Worm (Caenorhabditis elegans) whole organism, late embryonic: Measurements from ENCODE around the gene zig-10.

Experiments used
- Y22D7AL.16 ChIP-seq: sonication (generic microtip); optimal IDR thresholded peaks from 2 replicates; lab custom pipeline; 2016; ENCODE audit warnings: missing genetic modification characterization, missing compliant biosample characterization
- ama-1 ChIP-seq: fragments of 150-350 bp; optimal IDR thresholded peaks from 2 replicates; lab custom pipeline; 2014
- ceh-14 ChIP-seq: sonication (generic microtip); optimal IDR thresholded peaks from 2 replicates; lab custom pipeline; 2016; ENCODE audit warnings: missing genotype, missing genetic modification characterization, missing compliant biosample characterization
- ceh-18 ChIP-seq: sonication (generic microtip); optimal IDR thresholded peaks from 2 replicates; lab custom pipeline; 2016; ENCODE audit warnings: missing genetic modification characterization, missing compliant biosample characterization
- ceh-19 ChIP-seq: fragments of 200-800 bp; sonication (Bioruptor generic); optimal IDR thresholded peaks from 2 replicates; lab custom pipeline; 2018; ENCODE audit warnings: mild to moderate bottlenecking, missing genetic modification characterization, missing compliant biosample characterization
- ceh-2 ChIP-seq: sonication (generic microtip); optimal IDR thresholded peaks from 2 replicates; lab custom pipeline; 2016; ENCODE audit warnings: missing genotype, missing genetic modification characterization, missing compliant biosample characterization
- ceh-22 ChIP-seq: sonication (generic microtip); optimal IDR thresholded peaks from 2 replicates; lab custom pipeline; 2017; ENCODE audit warnings: missing biosample characterization, missing genetic modification characterization
- ceh-24 ChIP-seq: sonication (generic microtip); optimal IDR thresholded peaks from 2 replicates; lab custom pipeline; 2016; ENCODE audit warnings: mild to moderate bottlenecking, missing genetic modification characterization, missing compliant biosample characterization
- ceh-30 ChIP-seq: fragments of 150-350 bp; optimal IDR thresholded peaks from 2 replicates; lab custom pipeline; 2014; ENCODE audit warnings: missing biosample characterization, missing genetic modification characterization
- ceh-31 ChIP-seq: sonication (generic microtip); optimal IDR thresholded peaks from 2 replicates; lab custom pipeline; 2016; ENCODE audit warnings: missing genetic modification characterization, missing compliant biosample characterization
- ceh-34 ChIP-seq: sonication (generic microtip); optimal IDR thresholded peaks from 2 replicates; lab custom pipeline; 2016; ENCODE audit warnings: mild to moderate bottlenecking, missing genetic modification characterization, missing compliant biosample characterization
- ceh-48 ChIP-seq: sonication (generic microtip); optimal IDR thresholded peaks from 2 replicates; lab custom pipeline; 2016; ENCODE audit warnings: missing genetic modification characterization, inconsistent platforms, missing compliant biosample characterization
- ceh-6 ChIP-seq: fragments of 200-800 bp; sonication (Bioruptor generic); optimal IDR thresholded peaks from 2 replicates; lab custom pipeline; 2018; ENCODE audit warnings: mild to moderate bottlenecking, missing genetic modification characterization, missing compliant biosample characterization
- dmd-4 ChIP-seq: sonication (generic microtip); optimal IDR thresholded peaks from 2 replicates; lab custom pipeline; 2016; ENCODE audit warnings: borderline replicate concordance, missing genetic modification characterization, missing compliant biosample characterization
- dve-1 ChIP-seq: sonication (generic microtip); optimal IDR thresholded peaks from 2 replicates; lab custom pipeline; 2017; ENCODE audit warnings: antibody characterized with exemption, mild to moderate bottlenecking, missing genetic modification characterization, missing compliant biosample characterization
- elt-4 ChIP-seq: sonication (generic microtip); optimal IDR thresholded peaks from 2 replicates; lab custom pipeline; 2016; ENCODE audit warnings: missing genetic modification characterization, missing compliant biosample characterization
- ets-4 ChIP-seq: sonication (generic microtip); optimal IDR thresholded peaks from 2 replicates; lab custom pipeline; 2016; ENCODE audit warnings: missing genetic modification characterization, missing compliant biosample characterization
- eyg-1 ChIP-seq: sonication (generic microtip); optimal IDR thresholded peaks from 2 replicates; lab custom pipeline; 2016; ENCODE audit warnings: missing genotype, missing genetic modification characterization, missing compliant biosample characterization
- fax-1 ChIP-seq: sonication (generic microtip); optimal IDR thresholded peaks from 2 replicates; lab custom pipeline; 2016; ENCODE audit warnings: missing genotype, missing genetic modification characterization, missing compliant biosample characterization
- fkh-6 ChIP-seq: sonication (generic microtip); optimal IDR thresholded peaks from 2 replicates; lab custom pipeline; 2016; ENCODE audit warnings: missing genetic modification characterization, missing compliant biosample characterization
- hlh-13 ChIP-seq: fragments of 200-800 bp; sonication (Bioruptor generic); optimal IDR thresholded peaks from 2 replicates; lab custom pipeline; 2018; ENCODE audit warnings: mild to moderate bottlenecking, missing genetic modification characterization, missing compliant biosample characterization
- hlh-15 ChIP-seq: sonication (generic microtip); optimal IDR thresholded peaks from 2 replicates; lab custom pipeline; 2016; ENCODE audit warnings: missing genetic modification characterization, missing compliant biosample characterization
- hlh-30 ChIP-seq: sonication (generic microtip); optimal IDR thresholded peaks from 2 replicates; lab custom pipeline; 2017; ENCODE audit warnings: antibody characterized with exemption, missing genetic modification characterization, missing compliant biosample characterization; ENCODE audit not compliant: insufficient read depth
- hlh-8 ChIP-seq: sonication (generic microtip); optimal IDR thresholded peaks from 2 replicates; lab custom pipeline; 2016; ENCODE audit warnings: missing genotype, missing genetic modification characterization, missing compliant biosample characterization
- lim-6 ChIP-seq: sonication (generic microtip); optimal IDR thresholded peaks from 2 replicates; lab custom pipeline; 2016; ENCODE audit warnings: missing genetic modification characterization, missing compliant biosample characterization
- madf-2 ChIP-seq: sonication (generic microtip); optimal IDR thresholded peaks from 2 replicates; lab custom pipeline; 2017; ENCODE audit warnings: missing genetic modification characterization, missing compliant biosample characterization
- mec-3 ChIP-seq: sonication (generic microtip); optimal IDR thresholded peaks from 2 replicates; lab custom pipeline; 2016; ENCODE audit warnings: borderline replicate concordance, missing genetic modification characterization, missing compliant biosample characterization
- nfya-1 ChIP-seq: sonication (generic microtip); optimal IDR thresholded peaks from 2 replicates; lab custom pipeline; 2017; ENCODE audit warnings: missing genetic modification characterization, mild to moderate bottlenecking, missing compliant biosample characterization, antibody characterized with exemption, moderate library complexity
- nhr-11 ChIP-seq: fragments of 150-350 bp; optimal IDR thresholded peaks from 2 replicates; lab custom pipeline; 2014; ENCODE audit warnings: missing biosample characterization, missing genetic modification characterization
- pha-2 ChIP-seq: sonication (generic microtip); optimal IDR thresholded peaks from 2 replicates; lab custom pipeline; 2017; ENCODE audit warnings: mild to moderate bottlenecking, missing genetic modification characterization, missing compliant biosample characterization
- pha-4 ChIP-seq: fragments of 150-350 bp; optimal IDR thresholded peaks from 2 replicates; lab custom pipeline; 2018; ENCODE audit warnings: missing biosample characterization, missing genetic modification reagents, missing genetic modification characterization
- ref-2 ChIP-seq: sonication (generic microtip); optimal IDR thresholded peaks from 2 replicates; lab custom pipeline; 2016; ENCODE audit warnings: missing genetic modification characterization, missing compliant biosample characterization
- rnt-1 ChIP-seq: sonication (generic microtip); optimal IDR thresholded peaks from 2 replicates; lab custom pipeline; 2016; ENCODE audit warnings: missing genetic modification characterization, missing compliant biosample characterization
- sdc-2 ChIP-seq: sonication (generic microtip); optimal IDR thresholded peaks from 2 replicates; lab custom pipeline; 2016; ENCODE audit warnings: missing genotype, missing genetic modification characterization, missing compliant biosample characterization
- sox-4 ChIP-seq: sonication (generic microtip); optimal IDR thresholded peaks from 2 replicates; lab custom pipeline; 2017; ENCODE audit warnings: mild to moderate bottlenecking, missing genetic modification characterization, inconsistent platforms, missing compliant biosample characterization
- tbx-2 ChIP-seq: sonication (generic microtip); optimal IDR thresholded peaks from 2 replicates; lab custom pipeline; 2016; ENCODE audit warnings: missing genetic modification characterization, missing compliant biosample characterization
- unc-42 ChIP-seq: sonication (generic microtip); optimal IDR thresholded peaks from 2 replicates; lab custom pipeline; 2016; ENCODE audit warnings: missing genotype, missing genetic modification characterization, missing compliant biosample characterization
- unc-55 ChIP-seq: sonication (generic microtip); optimal IDR thresholded peaks from 2 replicates; lab custom pipeline; 2017; ENCODE audit warnings: missing biosample characterization, missing genetic modification reagents, missing genetic modification characterization
- zip-5 ChIP-seq: sonication (generic microtip); optimal IDR thresholded peaks from 2 replicates; lab custom pipeline; 2016; ENCODE audit warnings: missing genetic modification characterization, missing compliant biosample characterization
- ztf-16 ChIP-seq: sonication (generic microtip); optimal IDR thresholded peaks from 2 replicates; lab custom pipeline; 2017; ENCODE audit warnings: missing genetic modification characterization, missing compliant biosample characterization

Gene zig-10

DNA sequence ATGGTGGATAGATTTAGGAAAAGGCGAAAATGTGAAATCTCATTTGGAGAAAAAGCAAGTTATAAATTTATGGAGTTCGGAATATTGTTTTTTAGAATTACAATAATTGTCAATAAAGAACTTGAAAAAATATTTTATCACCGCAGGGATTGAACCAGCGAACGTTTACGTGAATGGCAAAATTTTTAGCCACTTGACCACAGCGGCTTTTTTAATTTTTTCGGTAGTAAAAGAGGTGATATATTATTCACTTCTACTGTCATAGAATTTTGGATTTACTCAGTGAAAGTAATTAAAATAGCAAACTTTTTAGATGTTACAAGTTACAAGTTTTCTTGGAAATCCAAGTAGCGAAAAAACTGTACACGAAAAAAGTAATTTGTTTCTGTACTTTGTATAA, 40.3 kb upstream of the zig-10 start:
- TF ChIP-seq fkh-6 (tag; lab: Kevin White, UChicago) (no peak), ref-2 (no peak), Y22D7AL.16 (no peak), ceh-2 (tag; lab: Kevin White, UChicago) (no peak)

- TF ChIP-seq sdc-2 (tag; lab: Kevin White, UChicago), result no peak
Measured at ce11 chrII:6358905-6359304, 39.6 kb upstream of the zig-10 start, which contains the start of gene C32D5.12. TSS of gene C32D5.12 (minus strand) at chrII:6359005.

DNA sequence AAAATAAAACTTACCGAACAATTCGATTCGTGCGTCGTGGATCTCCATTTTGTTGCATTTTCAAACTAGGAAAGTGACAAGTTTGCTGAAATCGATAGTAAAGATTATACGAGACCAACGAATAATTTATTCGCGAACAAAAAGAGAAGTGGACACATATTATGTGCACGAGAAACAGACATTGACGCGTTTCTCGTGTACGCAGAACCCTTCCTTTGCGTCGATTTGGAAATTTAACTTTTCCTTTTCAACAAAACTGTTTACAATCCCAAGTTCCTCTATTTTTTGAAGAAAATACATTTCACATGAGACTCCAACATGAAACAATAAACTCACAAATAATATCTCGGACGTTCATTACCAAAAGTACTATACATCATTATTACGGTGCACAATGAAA, 37.7 kb upstream of the zig-10 start, which contains the start of gene K10B2.4:
TSS of gene K10B2.4 (minus strand) at position 138 of the 400 bp plus-strand sequence.
- TF ChIP-seq hlh-8 (tag; lab: Kevin White, UChicago), result no peak
- TF ChIP-seq ceh-34, result no peak
- TF ChIP-seq ceh-6 (GFP tag; lab: Kevin White, UChicago), result peak; percentile 29
- no peak for TF ChIP-seq ceh-19 (GFP tag; lab: Kevin White, UChicago)
- TF ChIP-seq ceh-31 (tag; lab: Kevin White, UChicago), result peak; percentile 30
- no peak for TF ChIP-seq dmd-4 (tag; lab: Kevin White, UChicago)
- peak; percentile 32 for TF ChIP-seq ceh-18 (tag; lab: Kevin White, UChicago)
- TF ChIP-seq hlh-15 (tag; lab: Kevin White, UChicago), result no peak
- TF ChIP-seq pha-4 (tag; lab: Kevin White, UChicago), result no peak
- peak; percentile 49 for TF ChIP-seq tbx-2
- TF ChIP-seq ceh-48, result no peak
- no peak for TF ChIP-seq ceh-22
- TF ChIP-seq ama-1 (lab: Kevin White, UChicago), result no peak
- TF ChIP-seq ztf-16 (tag; lab: Kevin White, UChicago), result no peak
- no peak for TF ChIP-seq zip-5 (tag; lab: Kevin White, UChicago)
- peak; percentile 29 for TF ChIP-seq ceh-14 (tag; lab: Kevin White, UChicago)
- TF ChIP-seq ceh-24 (tag; lab: Kevin White, UChicago), result no peak
- TF ChIP-seq fax-1 (tag; lab: Kevin White, UChicago), result no peak
- TF ChIP-seq lim-6, result no peak
- no peak for TF ChIP-seq hlh-13 (GFP tag; lab: Kevin White, UChicago)
- TF ChIP-seq ref-2, result no peak
- peak; percentile 49 for TF ChIP-seq nfya-1 (tag; lab: Kevin White, UChicago)
- no peak for TF ChIP-seq dve-1 (tag; lab: Kevin White, UChicago)
- TF ChIP-seq elt-4 (tag; lab: Kevin White, UChicago), result no peak

ce11 chrII:6365237-6365815, 33.2 kb upstream of the zig-10 start, which contains the start of the genes ani-2 and clec-88:
TSS of gene ani-2 (minus strand) at chrII:6365367.
TSS of gene clec-88 (plus strand) at chrII:6365722.
- TF ChIP-seq ceh-14 (tag; lab: Kevin White, UChicago) (no peak), pha-2 (tag; lab: Kevin White, UChicago) (no peak)
- TF ChIP-seq, all 69 proteins: peak for 0

DNA sequence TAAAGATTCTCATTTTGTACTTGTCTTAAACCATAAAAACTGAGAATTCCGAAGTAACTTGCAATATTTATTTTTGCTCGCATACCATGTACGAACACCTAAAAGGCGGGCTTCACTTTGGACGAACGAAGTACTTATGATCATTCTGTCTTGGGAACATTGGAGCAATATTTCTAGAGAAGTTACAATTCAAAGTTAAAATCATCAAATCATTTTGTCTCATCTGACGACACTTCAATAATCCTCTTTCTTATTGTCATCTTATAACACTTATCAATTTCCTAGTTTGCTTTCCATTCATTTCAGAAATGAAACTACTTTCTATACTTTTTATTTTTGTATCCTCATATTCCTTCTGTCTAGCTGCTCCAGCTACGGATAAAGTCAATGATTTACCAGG, 31.8 kb upstream of the zig-10 start, which contains the start of gene ctsa-4.1:
TSS of gene ctsa-4.1 (plus strand) at position 301 of the 400 bp plus-strand sequence.
- no peak for TF ChIP-seq madf-2 (tag; lab: Kevin White, UChicago)
- no peak for TF ChIP-seq mec-3 (tag; lab: Kevin White, UChicago)
- no peak for TF ChIP-seq ceh-2 (tag; lab: Kevin White, UChicago)
- no peak for TF ChIP-seq ama-1 (lab: Kevin White, UChicago)
- TF ChIP-seq ceh-18 (tag; lab: Kevin White, UChicago), result no peak
- TF ChIP-seq pha-2 (tag; lab: Kevin White, UChicago), result no peak
- TF ChIP-seq ceh-6 (GFP tag; lab: Kevin White, UChicago), result no peak
- no peak for TF ChIP-seq hlh-15 (tag; lab: Kevin White, UChicago)
- TF ChIP-seq, all 69 proteins: peak for 0

DNA sequence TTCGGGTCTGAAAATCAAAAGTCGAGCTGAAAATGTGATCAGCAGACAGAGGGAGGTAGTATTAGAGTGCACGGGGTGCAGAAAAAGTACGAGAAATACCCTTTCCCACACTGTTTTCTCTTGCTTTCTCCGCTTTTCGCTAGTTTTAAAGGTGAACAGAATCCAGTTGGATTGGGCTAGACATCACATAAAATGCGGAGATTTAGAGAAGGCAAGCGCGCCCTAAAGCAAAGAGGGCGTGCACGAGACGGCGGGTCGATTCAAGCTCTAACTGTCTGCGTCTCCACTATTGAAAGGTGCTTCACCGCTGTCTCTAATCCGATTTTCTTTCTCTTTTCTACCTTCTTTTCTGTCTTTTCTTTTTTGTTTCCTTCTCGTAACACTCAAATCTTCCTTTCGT, 28.4 kb upstream of the zig-10 start:
- TF ChIP-seq unc-42 (tag; lab: Kevin White, UChicago), result peak; percentile 96
- TF ChIP-seq sox-4 (tag; lab: Kevin White, UChicago), result no peak
- no peak for TF ChIP-seq ceh-14 (tag; lab: Kevin White, UChicago)
- TF ChIP-seq ets-4, result peak; percentile 52
- peak; percentile 63 for TF ChIP-seq dve-1 (tag; lab: Kevin White, UChicago)
- peak; percentile 40 for TF ChIP-seq ref-2
- TF ChIP-seq tbx-2, result peak; percentile 71
- TF ChIP-seq unc-55, result peak; percentile 86
- no peak for TF ChIP-seq pha-4 (tag; lab: Kevin White, UChicago)
- TF ChIP-seq eyg-1 (tag; lab: Kevin White, UChicago), result peak; percentile 0
- peak; percentile 64 for TF ChIP-seq ceh-18 (tag; lab: Kevin White, UChicago)
- peak; percentile 78 for TF ChIP-seq ceh-31 (tag; lab: Kevin White, UChicago)
- TF ChIP-seq pha-2 (tag; lab: Kevin White, UChicago), result no peak
- TF ChIP-seq rnt-1 (tag; lab: Kevin White, UChicago), result peak; percentile 26
- TF ChIP-seq nfya-1 (tag; lab: Kevin White, UChicago), result peak; percentile 75
- peak; percentile 48 for TF ChIP-seq ceh-48
- peak; percentile 98 for TF ChIP-seq hlh-30 (tag; lab: Kevin White, UChicago)
- no peak for TF ChIP-seq ceh-30 (tag; lab: Kevin White, UChicago)
- no peak for TF ChIP-seq nhr-11 (tag; lab: Kevin White, UChicago)
